Fruit fly (Drosophila melanogaster) whole organism, pupa: ENCODE results near the gene CASK.

ENCODE experiments used
- CG10348 ChIP-seq: fragments of 200-800 bp; sonication (Bioruptor generic); IDR thresholded peaks from 2 replicates; pipeline ENCODE4 v1.3.6; 2022; ENCODE audit warnings: missing biosample characterization, missing genetic modification characterization
- CG12605 ChIP-seq: fragments of 200-800 bp; sonication (Bioruptor generic); IDR thresholded peaks from 2 replicates; pipeline ENCODE4 v1.3.6; 2022; ENCODE audit warnings: missing biosample characterization, missing genetic modification characterization
- CG13204 ChIP-seq: fragments of 200-800 bp; sonication (Bioruptor generic); optimal IDR thresholded peaks from 2 replicates; lab custom pipeline; 2018; ENCODE audit warnings: missing biosample characterization, mild to moderate bottlenecking, missing genetic modification characterization, moderate library complexity
- CG14655 ChIP-seq: fragments of 200-800 bp; sonication (Bioruptor generic); optimal IDR thresholded peaks from 3 replicates; lab custom pipeline; 2017; ENCODE audit warnings: mild to moderate bottlenecking, missing biosample characterization, missing genetic modification reagents, missing genetic modification characterization
- CG15710 ChIP-seq: fragments of 200-800 bp; sonication (Bioruptor generic); optimal IDR thresholded peaks from 2 replicates; lab custom pipeline; 2018; ENCODE audit warnings: missing biosample characterization, mild to moderate bottlenecking, missing genetic modification characterization, moderate library complexity
- CG17806 ChIP-seq: fragments of 200-800 bp; sonication (Bioruptor generic); optimal IDR thresholded peaks from 2 replicates; lab custom pipeline; 2018; ENCODE audit warnings: missing biosample characterization, mild to moderate bottlenecking, missing genetic modification characterization, moderate library complexity
- CG32121 ChIP-seq: fragments of 200-800 bp; sonication (Bioruptor generic); IDR thresholded peaks from 2 replicates; pipeline ENCODE4 v1.3.6; 2022; ENCODE audit warnings: missing biosample characterization, missing genetic modification characterization
- CG34367 ChIP-seq: fragments of 200-800 bp; sonication (Bioruptor generic); optimal IDR thresholded peaks from 2 replicates; lab custom pipeline; 2018; ENCODE audit warnings: missing biosample characterization, mild to moderate bottlenecking, missing genetic modification characterization
- CG4496 ChIP-seq: fragments of 200-800 bp; sonication (Bioruptor generic); IDR thresholded peaks from 3 replicates; pipeline ENCODE4 v1.3.6; 2022; ENCODE audit warnings: missing biosample characterization, missing genetic modification characterization
- CG8159 ChIP-seq: fragments of 200-800 bp; sonication (Bioruptor generic); optimal IDR thresholded peaks from 3 replicates; lab custom pipeline; 2018; ENCODE audit warnings: missing biosample characterization, mild to moderate bottlenecking, missing genetic modification characterization, moderate library complexity
- CG8301 ChIP-seq: fragments of 200-800 bp; sonication (Bioruptor generic); optimal IDR thresholded peaks from 2 replicates; lab custom pipeline; 2018; ENCODE audit warnings: missing biosample characterization, mild to moderate bottlenecking, missing genetic modification characterization
- CG9948 ChIP-seq: fragments of 200-800 bp; sonication (Bioruptor generic); optimal IDR thresholded peaks from 2 replicates; lab custom pipeline; 2018; ENCODE audit warnings: missing biosample characterization, mild to moderate bottlenecking, missing genetic modification characterization, moderate library complexity
- D1 ChIP-seq: fragments of 200-800 bp; sonication (Bioruptor generic); optimal IDR thresholded peaks from 2 replicates; lab custom pipeline; 2018; ENCODE audit warnings: missing biosample characterization, mild to moderate bottlenecking, missing genetic modification characterization, moderate library complexity
- EcR ChIP-seq: fragments of 200-800 bp; sonication (Bioruptor generic); optimal IDR thresholded peaks from 3 replicates; lab custom pipeline; 2019; ENCODE audit warnings: missing biosample characterization, missing genetic modification characterization, mild to moderate bottlenecking, moderate library complexity, missing genetic modification reagents
- Ets98B ChIP-seq: fragments of 200-800 bp; sonication (Bioruptor generic); IDR thresholded peaks from 2 replicates; pipeline ENCODE4 v1.3.6; 2022; ENCODE audit warnings: missing biosample characterization, missing genetic modification characterization
- Pif1A ChIP-seq: fragments of 200-800 bp; sonication (Bioruptor generic); optimal IDR thresholded peaks from 3 replicates; lab custom pipeline; 2016; ENCODE audit warnings: missing biosample characterization, missing genetic modification characterization
- Pif1B ChIP-seq: fragments of 200-800 bp; sonication (Bioruptor generic); optimal IDR thresholded peaks from 3 replicates; lab custom pipeline; 2016; ENCODE audit warnings: missing biosample characterization, missing genetic modification characterization
- Snoo ChIP-seq: fragments of 200-800 bp; sonication (Bioruptor generic); optimal IDR thresholded peaks from 3 replicates; lab custom pipeline; 2017; ENCODE audit warnings: missing biosample characterization, mild to moderate bottlenecking, missing genetic modification characterization, inconsistent platforms
- fd96Ca ChIP-seq: fragments of 200-800 bp; sonication (Bioruptor generic); IDR thresholded peaks from 3 replicates; pipeline ENCODE4 v1.3.6; 2022; ENCODE audit warnings: missing biosample characterization, missing genetic modification characterization
- gl ChIP-seq: fragments of 200-800 bp; sonication (Bioruptor generic); optimal IDR thresholded peaks from 2 replicates; lab custom pipeline; 2018; ENCODE audit warnings: missing biosample characterization, mild to moderate bottlenecking, missing genetic modification characterization
- rn ChIP-seq: fragments of 200-800 bp; sonication (Bioruptor generic); IDR thresholded peaks from 2 replicates; pipeline ENCODE4 v1.3.6; 2022; ENCODE audit warnings: missing biosample characterization, missing genetic modification characterization

The CASK gene

DNA sequence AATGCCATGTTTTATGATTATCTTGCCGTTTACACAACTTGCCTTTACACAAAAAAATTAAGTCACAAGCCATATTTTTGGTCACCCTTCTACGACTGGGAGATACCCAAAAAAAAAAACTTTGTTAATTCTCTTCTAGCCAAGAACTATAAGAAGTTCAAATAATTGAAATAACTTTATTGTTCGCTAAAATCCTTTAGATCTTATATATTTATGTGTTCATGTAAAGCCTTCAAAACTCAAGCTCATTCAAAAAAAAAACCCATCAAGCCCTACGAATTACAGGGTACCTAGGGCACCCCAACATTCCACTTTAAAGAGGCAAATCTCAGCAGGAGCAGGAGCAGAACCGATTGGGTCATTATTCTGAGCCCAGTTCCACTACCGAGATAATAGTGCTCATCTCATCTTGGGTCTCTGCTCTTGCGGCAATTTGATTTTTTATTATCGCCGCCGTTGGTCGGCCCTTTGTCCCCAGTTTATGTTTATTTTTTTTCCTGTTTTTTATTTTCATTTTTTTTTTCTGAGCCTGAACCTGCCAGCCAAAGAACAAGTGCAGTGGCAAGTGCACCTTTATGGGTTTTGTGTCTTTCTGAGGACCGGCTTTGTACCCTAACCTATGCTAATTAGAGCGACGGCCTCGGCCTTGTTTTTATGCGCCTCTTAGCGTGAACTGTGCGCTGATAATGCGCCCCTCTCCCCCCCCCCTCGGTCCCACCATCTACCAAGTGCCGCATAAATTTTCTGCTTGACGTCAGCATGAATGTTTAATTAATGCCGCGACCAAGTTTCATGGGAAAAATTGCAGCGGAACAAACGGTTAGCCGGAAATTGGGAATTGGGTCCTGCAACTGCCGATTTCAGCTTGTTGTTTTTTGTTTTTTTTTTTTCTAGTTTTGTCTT lies 19.3 kb upstream of the CASK start:
- TF ChIP-seq CG8159 (tag; lab: Kevin White, UChicago) (peak; percentile 69), Pif1B (GFP tag; lab: Kevin White, UChicago) (no peak), Pif1A (no peak), Snoo (tag; lab: Kevin White, UChicago) (no peak), CG9948 (tag; lab: Kevin White, UChicago) (peak; percentile 42), CG13204 (GFP tag; lab: Kevin White, UChicago) (peak; percentile 16), CG8301 (tag; lab: Kevin White, UChicago) (no peak), D1 (no peak), CG17806 (tag; lab: Kevin White, UChicago) (peak; percentile 41), CG12605 (GFP tag; lab: Robert Waterston, UW) (no peak), CG15710 (peak; percentile 29), fd96Ca (GFP tag; lab: Robert Waterston, UW) (no peak), CG10348 (GFP tag; lab: Robert Waterston, UW) (no peak), CG4496 (no peak), CG32121 (GFP tag; lab: Robert Waterston, UW) (no peak), CG14655 (GFP tag; lab: Kevin White, UChicago) (no peak), CG34367 (no peak), rn (GFP tag; lab: Robert Waterston, UW) (no peak), gl (tag; lab: Kevin White, UChicago) (no peak), Ets98B (GFP tag; lab: Robert Waterston, UW) (no peak), EcR (peak; percentile 55)

DNA sequence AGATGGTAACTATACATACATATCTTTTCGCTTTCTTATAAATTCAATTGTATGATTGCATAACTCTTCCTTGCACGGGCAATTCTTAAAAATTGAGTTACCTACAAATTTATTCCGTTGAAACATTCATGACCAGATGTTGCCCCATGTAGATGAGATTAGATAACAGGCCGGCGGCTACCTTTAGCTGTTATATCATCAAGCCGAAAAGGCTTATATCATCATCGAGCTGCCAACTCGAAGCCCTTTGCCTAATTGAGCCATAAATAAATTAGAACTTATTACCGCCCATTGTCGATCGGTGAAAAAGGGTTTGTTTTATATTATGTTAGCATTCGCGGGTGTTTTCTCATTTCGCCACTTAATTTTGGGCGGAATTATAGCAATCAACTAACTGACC lies 18.0 kb upstream of the CASK start:
- no peak for TF ChIP-seq CG8301 (tag; lab: Kevin White, UChicago)
- TF ChIP-seq D1: no peak
- TF ChIP-seq Snoo (tag; lab: Kevin White, UChicago): no peak
- TF ChIP-seq CG17806 (tag; lab: Kevin White, UChicago): no peak
- TF ChIP-seq Pif1A: no peak
- TF ChIP-seq Ets98B (GFP tag; lab: Robert Waterston, UW): no peak
- no peak for TF ChIP-seq EcR
- TF ChIP-seq CG32121 (GFP tag; lab: Robert Waterston, UW): no peak
- no peak for TF ChIP-seq gl (tag; lab: Kevin White, UChicago)
- TF ChIP-seq CG34367: no peak
- no peak for TF ChIP-seq CG12605 (GFP tag; lab: Robert Waterston, UW)
- TF ChIP-seq CG13204 (GFP tag; lab: Kevin White, UChicago): no peak
- TF ChIP-seq CG4496: no peak
- TF ChIP-seq rn (GFP tag; lab: Robert Waterston, UW): no peak
- no peak for TF ChIP-seq CG10348 (GFP tag; lab: Robert Waterston, UW)
- TF ChIP-seq CG9948 (tag; lab: Kevin White, UChicago): no peak
- no peak for TF ChIP-seq fd96Ca (GFP tag; lab: Robert Waterston, UW)

DNA sequence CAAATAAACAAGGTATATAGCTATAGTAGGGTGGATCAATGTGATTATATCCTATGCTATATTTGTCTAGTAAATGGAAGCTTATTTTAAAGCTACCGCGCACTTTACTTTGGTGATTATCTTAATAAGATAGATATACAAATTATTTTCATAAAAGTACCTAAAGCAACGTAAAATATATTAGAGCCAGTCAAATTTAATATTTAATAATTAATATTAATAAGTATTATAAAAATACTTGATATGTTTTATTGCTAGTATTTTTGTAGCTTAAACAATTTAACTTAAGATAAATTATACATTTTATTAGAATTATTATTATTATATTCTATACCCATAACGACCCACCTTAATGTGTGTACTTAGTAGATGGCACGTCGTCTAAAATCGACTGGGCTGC lies 17.2 kb upstream of the CASK start:
- TF ChIP-seq fd96Ca (GFP tag; lab: Robert Waterston, UW): no peak
- TF ChIP-seq CG32121 (GFP tag; lab: Robert Waterston, UW): no peak
- TF ChIP-seq CG10348 (GFP tag; lab: Robert Waterston, UW): no peak
- TF ChIP-seq D1: peak; percentile 90
- TF ChIP-seq CG4496: no peak
- TF ChIP-seq gl (tag; lab: Kevin White, UChicago): no peak
- TF ChIP-seq rn (GFP tag; lab: Robert Waterston, UW): no peak
- peak; percentile 55 for TF ChIP-seq Snoo (tag; lab: Kevin White, UChicago)
- peak; percentile 87 for TF ChIP-seq CG14655 (GFP tag; lab: Kevin White, UChicago)
- TF ChIP-seq Ets98B (GFP tag; lab: Robert Waterston, UW): no peak
- peak; percentile 82 for TF ChIP-seq CG34367
- no peak for TF ChIP-seq EcR
- TF ChIP-seq CG8301 (tag; lab: Kevin White, UChicago): peak; percentile 76
- TF ChIP-seq CG8159 (tag; lab: Kevin White, UChicago): peak; percentile 90
- TF ChIP-seq CG17806 (tag; lab: Kevin White, UChicago): peak; percentile 85
- peak; percentile 19 for TF ChIP-seq Pif1B (GFP tag; lab: Kevin White, UChicago)
- peak; percentile 19 for TF ChIP-seq Pif1A
- TF ChIP-seq CG15710: peak; percentile 89
- TF ChIP-seq CG9948 (tag; lab: Kevin White, UChicago): peak; percentile 90
- TF ChIP-seq CG13204 (GFP tag; lab: Kevin White, UChicago): no peak
- no peak for TF ChIP-seq CG12605 (GFP tag; lab: Robert Waterston, UW)

DNA sequence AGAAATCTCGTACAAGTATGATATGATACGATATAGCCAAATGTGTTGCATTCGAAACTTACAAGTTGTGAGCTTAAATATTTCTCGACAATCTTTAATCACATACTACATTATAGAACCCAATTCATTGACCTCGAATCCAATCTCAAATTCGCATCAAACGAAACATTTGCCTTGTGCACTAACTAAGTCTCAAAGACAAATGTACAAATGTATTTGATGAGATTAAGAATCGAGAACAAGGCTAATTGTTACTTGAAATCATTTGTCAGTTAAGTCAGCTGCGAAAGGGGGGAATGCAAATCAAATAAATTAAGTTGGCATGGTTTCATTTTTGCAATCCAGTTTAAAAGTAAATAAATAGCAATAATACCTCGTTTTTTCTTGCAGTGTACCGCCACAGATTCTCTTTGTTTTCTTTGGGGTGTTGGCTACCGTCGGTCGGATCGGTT lies 16.1 kb upstream of the CASK start:
- TF ChIP-seq CG34367: peak; percentile 91
- peak; percentile 89 for TF ChIP-seq Snoo (tag; lab: Kevin White, UChicago)
- peak; percentile 19; the same call in 1 of the 2 replicates for TF ChIP-seq CG10348 (GFP tag; lab: Robert Waterston, UW)
- TF ChIP-seq CG14655 (GFP tag; lab: Kevin White, UChicago): peak; percentile 90
- peak; percentile 77; the same call in 2 of the 3 replicates for TF ChIP-seq fd96Ca (GFP tag; lab: Robert Waterston, UW)
- TF ChIP-seq CG8159 (tag; lab: Kevin White, UChicago): peak; percentile 85
- TF ChIP-seq CG32121 (GFP tag; lab: Robert Waterston, UW): peak; percentile 58
- peak; percentile 44 for TF ChIP-seq rn (GFP tag; lab: Robert Waterston, UW)
- peak; percentile 44; the same call in 1 of the 3 replicates for TF ChIP-seq CG4496
- no peak for TF ChIP-seq EcR
- TF ChIP-seq CG15710: peak; percentile 92
- TF ChIP-seq CG12605 (GFP tag; lab: Robert Waterston, UW): 0 out of 2 replicates have a peak, but pooled peaks have one; percentile 11
- peak; percentile 71 for TF ChIP-seq Ets98B (GFP tag; lab: Robert Waterston, UW)
- peak; percentile 4 for TF ChIP-seq gl (tag; lab: Kevin White, UChicago)
- peak; percentile 73 for TF ChIP-seq CG17806 (tag; lab: Kevin White, UChicago)
- TF ChIP-seq CG8301 (tag; lab: Kevin White, UChicago): peak; percentile 80
- TF ChIP-seq CG13204 (GFP tag; lab: Kevin White, UChicago): peak; percentile 71
- TF ChIP-seq D1: peak; percentile 45
- TF ChIP-seq Pif1B (GFP tag; lab: Kevin White, UChicago): peak; percentile 73
- peak; percentile 89 for TF ChIP-seq Pif1A
- peak; percentile 91 for TF ChIP-seq CG9948 (tag; lab: Kevin White, UChicago)
